Worm (Caenorhabditis elegans) whole organism, late embryonic: ENCODE data around the gene clec-144.

Experiments
- C08G9.2 ChIP-seq: sonication (generic microtip); optimal IDR thresholded peaks from 2 replicates; lab custom pipeline; 2016; ENCODE audit warnings: mild to moderate bottlenecking, missing genetic modification characterization, moderate library complexity, missing compliant biosample characterization
- C38D4.7 ChIP-seq: fragments of 200-800 bp; sonication (Bioruptor generic); optimal IDR thresholded peaks from 2 replicates; lab custom pipeline; 2018; ENCODE audit warnings: mild to moderate bottlenecking, missing genetic modification characterization, moderate library complexity, missing compliant biosample characterization
- F13H6.1 ChIP-seq: sonication (generic microtip); optimal IDR thresholded peaks from 2 replicates; lab custom pipeline; 2016; ENCODE audit warnings: missing genetic modification characterization, missing compliant biosample characterization
- T23F11.4 ChIP-seq: fragments of 200-800 bp; sonication (Bioruptor generic); optimal IDR thresholded peaks from 2 replicates; lab custom pipeline; 2018; ENCODE audit warnings: mild to moderate bottlenecking, missing genetic modification characterization, missing compliant biosample characterization
- ama-1 ChIP-seq: fragments of 150-350 bp; optimal IDR thresholded peaks from 2 replicates; lab custom pipeline; 2014
- ceh-14 ChIP-seq: sonication (generic microtip); optimal IDR thresholded peaks from 2 replicates; lab custom pipeline; 2016; ENCODE audit warnings: missing genotype, missing genetic modification characterization, missing compliant biosample characterization
- ceh-24 ChIP-seq: sonication (generic microtip); optimal IDR thresholded peaks from 2 replicates; lab custom pipeline; 2016; ENCODE audit warnings: mild to moderate bottlenecking, missing genetic modification characterization, missing compliant biosample characterization
- ceh-34 ChIP-seq: sonication (generic microtip); optimal IDR thresholded peaks from 2 replicates; lab custom pipeline; 2016; ENCODE audit warnings: mild to moderate bottlenecking, missing genetic modification characterization, missing compliant biosample characterization
- ceh-6 ChIP-seq: fragments of 200-800 bp; sonication (Bioruptor generic); optimal IDR thresholded peaks from 2 replicates; lab custom pipeline; 2018; ENCODE audit warnings: mild to moderate bottlenecking, missing genetic modification characterization, missing compliant biosample characterization
- ceh-9 ChIP-seq: sonication (generic microtip); optimal IDR thresholded peaks from 2 replicates; lab custom pipeline; 2016; ENCODE audit warnings: mild to moderate bottlenecking, missing genetic modification characterization, inconsistent platforms, missing compliant biosample characterization
- che-1 ChIP-seq: sonication (generic microtip); optimal IDR thresholded peaks from 2 replicates; lab custom pipeline; 2016; ENCODE audit warnings: mild to moderate bottlenecking, missing genetic modification characterization, missing compliant biosample characterization
- dve-1 ChIP-seq: sonication (generic microtip); optimal IDR thresholded peaks from 2 replicates; lab custom pipeline; 2017; ENCODE audit warnings: antibody characterized with exemption, mild to moderate bottlenecking, missing genetic modification characterization, missing compliant biosample characterization
- elt-2 ChIP-seq: sonication (generic microtip); optimal IDR thresholded peaks from 2 replicates; lab custom pipeline; 2016; ENCODE audit warnings: missing genetic modification reagents, missing genetic modification characterization, missing compliant biosample characterization
- elt-4 ChIP-seq: sonication (generic microtip); optimal IDR thresholded peaks from 2 replicates; lab custom pipeline; 2016; ENCODE audit warnings: missing genetic modification characterization, missing compliant biosample characterization
- ets-4 ChIP-seq: sonication (generic microtip); optimal IDR thresholded peaks from 2 replicates; lab custom pipeline; 2016; ENCODE audit warnings: missing genetic modification characterization, missing compliant biosample characterization
- eyg-1 ChIP-seq: sonication (generic microtip); optimal IDR thresholded peaks from 2 replicates; lab custom pipeline; 2016; ENCODE audit warnings: missing genotype, missing genetic modification characterization, missing compliant biosample characterization
- fax-1 ChIP-seq: sonication (generic microtip); optimal IDR thresholded peaks from 2 replicates; lab custom pipeline; 2016; ENCODE audit warnings: missing genotype, missing genetic modification characterization, missing compliant biosample characterization
- hlh-13 ChIP-seq: fragments of 200-800 bp; sonication (Bioruptor generic); optimal IDR thresholded peaks from 2 replicates; lab custom pipeline; 2018; ENCODE audit warnings: mild to moderate bottlenecking, missing genetic modification characterization, missing compliant biosample characterization
- hlh-30 ChIP-seq: sonication (generic microtip); optimal IDR thresholded peaks from 2 replicates; lab custom pipeline; 2017; ENCODE audit warnings: antibody characterized with exemption, missing genetic modification characterization, missing compliant biosample characterization; ENCODE audit not compliant: insufficient read depth
- hlh-8 ChIP-seq: sonication (generic microtip); optimal IDR thresholded peaks from 2 replicates; lab custom pipeline; 2016; ENCODE audit warnings: missing genotype, missing genetic modification characterization, missing compliant biosample characterization
- lin-11 ChIP-seq: fragments of 200-800 bp; sonication (Bioruptor generic); optimal IDR thresholded peaks from 2 replicates; lab custom pipeline; 2018; ENCODE audit warnings: mild to moderate bottlenecking, missing genetic modification characterization, missing compliant biosample characterization
- odd-2 ChIP-seq: sonication (generic microtip); optimal IDR thresholded peaks from 2 replicates; lab custom pipeline; 2017; ENCODE audit warnings: antibody characterized with exemption, mild to moderate bottlenecking, missing genetic modification characterization, missing compliant biosample characterization
- pax-1 ChIP-seq: fragments of 150-350 bp; optimal IDR thresholded peaks from 2 replicates; lab custom pipeline; 2014; ENCODE audit warnings: missing biosample characterization, missing genetic modification characterization
- pha-4 ChIP-seq: fragments of 150-350 bp; optimal IDR thresholded peaks from 2 replicates; lab custom pipeline; 2018; ENCODE audit warnings: missing biosample characterization, missing genetic modification reagents, missing genetic modification characterization
- pqm-1 ChIP-seq: sonication (generic microtip); optimal IDR thresholded peaks from 2 replicates; lab custom pipeline; 2016; ENCODE audit warnings: missing genetic modification characterization, missing compliant biosample characterization
- pros-1 ChIP-seq: fragments of 150-350 bp; optimal IDR thresholded peaks from 2 replicates; lab custom pipeline; 2014; ENCODE audit warnings: missing biosample characterization, missing genetic modification reagents, missing genetic modification characterization
- rnt-1 ChIP-seq: sonication (generic microtip); optimal IDR thresholded peaks from 2 replicates; lab custom pipeline; 2016; ENCODE audit warnings: missing genetic modification characterization, missing compliant biosample characterization
- sdc-2 ChIP-seq: sonication (generic microtip); optimal IDR thresholded peaks from 2 replicates; lab custom pipeline; 2016; ENCODE audit warnings: missing genotype, missing genetic modification characterization, missing compliant biosample characterization
- sox-2 ChIP-seq: fragments of 200-800 bp; sonication (Bioruptor generic); IDR thresholded peaks from 2 replicates; pipeline ENCODE4 v1.3.6; 2022; ENCODE audit warnings: missing genetic modification reagents, missing genetic modification characterization, missing compliant biosample characterization
- sox-4 ChIP-seq: sonication (generic microtip); optimal IDR thresholded peaks from 2 replicates; lab custom pipeline; 2017; ENCODE audit warnings: mild to moderate bottlenecking, missing genetic modification characterization, inconsistent platforms, missing compliant biosample characterization
- tbx-2 ChIP-seq: sonication (generic microtip); optimal IDR thresholded peaks from 2 replicates; lab custom pipeline; 2016; ENCODE audit warnings: missing genetic modification characterization, missing compliant biosample characterization
- unc-86 ChIP-seq: sonication (generic microtip); optimal IDR thresholded peaks from 2 replicates; lab custom pipeline; 2016; ENCODE audit warnings: missing genetic modification characterization, missing compliant biosample characterization
- ztf-16 ChIP-seq: sonication (generic microtip); optimal IDR thresholded peaks from 2 replicates; lab custom pipeline; 2017; ENCODE audit warnings: missing genetic modification characterization, missing compliant biosample characterization

Gene clec-144

DNA sequence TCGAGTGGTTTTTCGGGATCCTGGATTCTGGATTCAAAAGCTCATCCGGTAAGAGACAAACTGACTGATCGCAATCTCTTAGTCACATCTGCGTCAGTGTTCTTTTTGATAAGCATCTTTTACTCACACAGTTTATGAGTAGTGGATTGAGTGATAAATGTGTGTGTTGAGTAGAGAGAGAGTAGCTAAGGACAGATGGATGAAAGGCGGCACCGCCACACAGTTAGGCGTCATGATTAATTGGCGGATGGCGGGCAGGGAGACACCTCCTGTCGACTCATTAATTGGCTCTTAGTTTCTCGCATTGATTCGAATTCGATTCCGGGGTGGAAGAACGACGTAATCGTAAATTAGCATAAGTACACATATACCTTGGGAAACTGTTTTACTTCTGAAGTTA, 38.0 kb downstream of the clec-144 start:
- no peak for TF ChIP-seq pqm-1 (tag; lab: Kevin White, UChicago)
- TF ChIP-seq eyg-1 (tag; lab: Kevin White, UChicago): no peak
- TF ChIP-seq ceh-24 (tag; lab: Kevin White, UChicago): no peak
- TF ChIP-seq ceh-9 (tag; lab: Kevin White, UChicago): no peak
- TF ChIP-seq F13H6.1 (tag; lab: Kevin White, UChicago): no peak
- TF ChIP-seq sox-4 (tag; lab: Kevin White, UChicago): no peak
- no peak for TF ChIP-seq lin-11 (tag; lab: Kevin White, UChicago)
- TF ChIP-seq unc-86 (tag; lab: Kevin White, UChicago): no peak
- TF ChIP-seq fax-1 (tag; lab: Kevin White, UChicago): no peak
- TF ChIP-seq dve-1 (tag; lab: Kevin White, UChicago): no peak
- no peak for TF ChIP-seq rnt-1
- no peak for TF ChIP-seq odd-2 (tag; lab: Kevin White, UChicago)
- TF ChIP-seq C08G9.2 (tag; lab: Kevin White, UChicago): no peak
- no peak for TF ChIP-seq hlh-8 (tag; lab: Kevin White, UChicago)
- TF ChIP-seq tbx-2 (tag; lab: Kevin White, UChicago): no peak

DNA sequence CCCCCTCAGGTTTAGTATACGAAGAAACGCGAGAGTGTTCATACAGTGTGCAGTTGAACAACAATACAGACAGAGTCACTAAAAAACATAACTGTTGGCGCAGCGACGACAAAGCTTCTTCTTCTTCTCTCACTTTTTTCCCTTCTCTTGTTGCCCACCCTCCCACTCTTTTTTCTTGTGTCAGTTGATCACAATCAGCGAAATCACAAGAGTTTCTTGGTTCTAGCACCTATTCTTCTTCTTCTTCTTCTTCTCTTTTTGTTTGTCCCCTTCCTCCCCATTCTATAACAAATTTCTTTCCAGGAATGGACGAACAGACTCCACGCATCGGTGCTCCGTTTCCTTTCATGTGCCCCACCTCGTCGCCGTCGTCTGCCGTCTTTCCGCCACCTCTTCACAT, 41.9 kb downstream of the clec-144 start, which contains the start of gene F43G6.4:
Gene F43G6.4 (plus strand): TSS at position 301 of the 400 bp plus-strand sequence.
- no peak for TF ChIP-seq pqm-1 (tag; lab: Kevin White, UChicago)
- TF ChIP-seq hlh-13: no peak
- no peak for TF ChIP-seq ama-1 (lab: Kevin White, UChicago)
- TF ChIP-seq lin-11 (tag; lab: Kevin White, UChicago): no peak
- TF ChIP-seq T23F11.4 (GFP tag; lab: Kevin White, UChicago): no peak
- no peak for TF ChIP-seq che-1 (tag; lab: Kevin White, UChicago)
- TF ChIP-seq pros-1 (tag; lab: Kevin White, UChicago): no peak
- no peak for TF ChIP-seq fax-1 (tag; lab: Kevin White, UChicago)
- no peak for TF ChIP-seq unc-86 (tag; lab: Kevin White, UChicago)
- TF ChIP-seq dve-1 (tag; lab: Kevin White, UChicago): no peak
- no peak for TF ChIP-seq elt-2
- TF ChIP-seq ztf-16 (tag; lab: Kevin White, UChicago): no peak
- no peak for TF ChIP-seq C38D4.7 (GFP tag; lab: Kevin White, UChicago)
- no peak for TF ChIP-seq ceh-14 (tag; lab: Kevin White, UChicago)
- TF ChIP-seq hlh-30 (tag; lab: Kevin White, UChicago): no peak
- no peak for TF ChIP-seq sox-2

DNA sequence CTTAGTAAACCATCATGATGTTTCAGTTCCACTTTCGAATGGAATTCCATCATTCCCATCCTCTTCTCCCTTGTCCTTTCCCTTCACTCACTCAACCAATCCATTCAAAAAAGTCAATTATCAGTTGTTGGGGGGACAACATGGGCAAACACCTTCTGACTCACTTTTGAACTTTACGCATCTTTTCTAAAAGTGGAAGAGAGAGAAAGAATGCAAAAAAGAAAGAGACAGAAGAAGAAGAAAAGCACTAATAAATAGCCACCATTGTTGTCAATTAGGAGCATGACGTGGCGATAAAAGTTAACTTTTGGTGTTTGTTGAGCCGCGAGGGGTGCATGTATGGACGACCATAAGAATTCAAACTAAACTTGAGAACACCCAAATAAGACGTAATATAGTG, 44.4 kb downstream of the clec-144 start:
- TF ChIP-seq ceh-6 (GFP tag; lab: Kevin White, UChicago): no peak
- no peak for TF ChIP-seq ets-4 (tag; lab: Kevin White, UChicago)
- no peak for TF ChIP-seq sdc-2 (tag; lab: Kevin White, UChicago)
- TF ChIP-seq ztf-16 (tag; lab: Kevin White, UChicago): no peak
- TF ChIP-seq hlh-13: no peak
- no peak for TF ChIP-seq pha-4 (tag; lab: Kevin White, UChicago)
- TF ChIP-seq ceh-34 (tag; lab: Kevin White, UChicago): no peak

DNA sequence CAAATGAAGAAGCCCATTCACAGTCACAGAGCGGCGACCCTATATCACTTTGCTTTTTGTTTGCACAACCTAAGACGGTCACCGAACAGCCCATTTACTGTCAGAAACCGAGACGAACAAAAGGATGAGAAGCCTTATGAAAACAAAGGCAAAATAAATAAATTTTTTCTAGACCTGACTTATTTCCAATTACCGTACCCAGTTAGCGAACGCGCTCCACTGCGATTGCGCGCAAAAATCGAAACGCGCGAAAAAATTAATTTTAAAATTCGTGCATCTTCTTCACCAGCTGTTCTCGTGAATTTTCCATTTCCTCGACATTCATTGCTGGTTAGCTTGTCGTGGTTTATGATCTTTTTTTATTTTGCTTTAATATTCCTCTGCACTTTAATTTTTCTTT, 49.9 kb downstream of the clec-144 start, which contains the start of gene F43G6.16:
Gene F43G6.16 (minus strand): TSS at position 141 of the 400 bp plus-strand sequence.
- TF ChIP-seq pax-1 (tag; lab: Kevin White, UChicago): peak; percentile 85
- TF ChIP-seq elt-4 (tag; lab: Kevin White, UChicago): no peak
